Fruit fly (Drosophila melanogaster) whole organism, embryonic: ENCODE measurements around the gene CaMKI.
A peak's percentile ranks its signal among the peaks of the same experiment; 100 is the strongest.

Experiments
- Asciz ChIP-seq: fragments of 200-800 bp; sonication (Bioruptor generic); optimal IDR thresholded peaks from 2 replicates; lab custom pipeline; 2017; ENCODE audit warnings: missing biosample characterization, mild to moderate bottlenecking, missing genetic modification characterization, missing genetic modification reagents
- C15 ChIP-seq: fragments of 200-800 bp; sonication (Bioruptor generic); IDR thresholded peaks from 3 replicates; pipeline ENCODE4 v1.3.6; 2022; ENCODE audit warnings: missing biosample characterization, missing genetic modification characterization
- CG10462 ChIP-seq: fragments of 200-800 bp; sonication (Bioruptor generic); optimal IDR thresholded peaks from 2 replicates; lab custom pipeline; 2016; ENCODE audit warnings: missing biosample characterization, missing genetic modification characterization
- CG11398 ChIP-seq: fragments of 200-800 bp; sonication (Bioruptor generic); optimal IDR thresholded peaks from 2 replicates; lab custom pipeline; 2016; ENCODE audit warnings: missing biosample characterization, missing genetic modification characterization
- CG11560 ChIP-seq: fragments of 200-800 bp; sonication (Bioruptor generic); IDR thresholded peaks from 3 replicates; pipeline ENCODE4 v1.3.6; 2022; ENCODE audit warnings: missing biosample characterization, missing genetic modification characterization
- CG13123 ChIP-seq: fragments of 200-800 bp; sonication (Bioruptor generic); optimal IDR thresholded peaks from 2 replicates; lab custom pipeline; 2016; ENCODE audit warnings: missing biosample characterization, missing genetic modification characterization
- CG13894 ChIP-seq: fragments of 200-800 bp; sonication (Bioruptor generic); optimal IDR thresholded peaks from 3 replicates; lab custom pipeline; 2018; ENCODE audit warnings: missing biosample characterization, mild to moderate bottlenecking, missing genetic modification characterization, moderate library complexity
- CG16813 ChIP-seq: fragments of 200-800 bp; sonication (Bioruptor generic); IDR thresholded peaks from 3 replicates; pipeline ENCODE4 v1.3.6; 2022; ENCODE audit warnings: missing biosample characterization, missing genetic modification characterization; ENCODE audit not compliant: partially characterized antibody
- CG17186 ChIP-seq: fragments of 200-800 bp; sonication (Bioruptor generic); optimal IDR thresholded peaks from 3 replicates; lab custom pipeline; 2017; ENCODE audit warnings: missing biosample characterization, missing genetic modification reagents, missing genetic modification characterization
- CG17361 ChIP-seq: fragments of 200-800 bp; sonication (Bioruptor generic); IDR thresholded peaks from 3 replicates; pipeline ENCODE4 v1.3.6; 2022; ENCODE audit warnings: missing biosample characterization, missing genetic modification characterization
- CG17802 ChIP-seq: fragments of 200-800 bp; sonication (Bioruptor generic); optimal IDR thresholded peaks from 2 replicates; lab custom pipeline; 2018; ENCODE audit warnings: missing biosample characterization, mild to moderate bottlenecking, missing genetic modification characterization, moderate library complexity
- CG18011 ChIP-seq: fragments of 200-800 bp; sonication (Bioruptor generic); optimal IDR thresholded peaks from 2 replicates; lab custom pipeline; 2017; ENCODE audit warnings: missing biosample characterization, missing genetic modification characterization, mild to moderate bottlenecking, moderate library complexity, missing genotype
- CG2678 ChIP-seq: fragments of 200-800 bp; sonication (Bioruptor generic); optimal IDR thresholded peaks from 3 replicates; lab custom pipeline; 2019; ENCODE audit warnings: missing biosample characterization, mild to moderate bottlenecking, missing genetic modification characterization, moderate library complexity
- CG3726 ChIP-seq: fragments of 200-800 bp; sonication (Bioruptor generic); IDR thresholded peaks from 3 replicates; pipeline ENCODE4, ENCODE4 v1.3.6; 2022; ENCODE audit warnings: missing biosample characterization, missing genetic modification characterization
- CG3838 ChIP-seq: fragments of 200-800 bp; sonication (Bioruptor generic); optimal IDR thresholded peaks from 3 replicates; lab custom pipeline; 2016; ENCODE audit warnings: missing biosample characterization, missing genetic modification characterization
- CG4424 ChIP-seq: fragments of 200-800 bp; sonication (Bioruptor generic); optimal IDR thresholded peaks from 3 replicates; lab custom pipeline; 2016; ENCODE audit warnings: missing biosample characterization, missing genetic modification characterization
- CG7357 ChIP-seq: fragments of 200-800 bp; sonication (Bioruptor generic); IDR thresholded peaks from 3 replicates; pipeline ENCODE4 v1.3.6; 2022; ENCODE audit warnings: missing biosample characterization, missing genetic modification characterization
- CG7987 ChIP-seq: fragments of 200-800 bp; sonication (Bioruptor generic); optimal IDR thresholded peaks from 2 replicates; lab custom pipeline; 2018; ENCODE audit warnings: missing biosample characterization, mild to moderate bottlenecking, missing genetic modification characterization, moderate library complexity
- CoRest ChIP-seq: fragments of 200-800 bp; sonication (Bioruptor generic); optimal IDR thresholded peaks from 3 replicates; lab custom pipeline; 2018; ENCODE audit warnings: missing biosample characterization, mild to moderate bottlenecking, missing genetic modification characterization, moderate library complexity
- Dad ChIP-seq: fragments of 200-800 bp; sonication (Bioruptor generic); optimal IDR thresholded peaks from 3 replicates; lab custom pipeline; 2016; ENCODE audit warnings: missing biosample characterization, missing genetic modification characterization
- Dp ChIP-seq: fragments of 200-800 bp; sonication (Bioruptor generic); optimal IDR thresholded peaks from 2 replicates; lab custom pipeline; 2018; ENCODE audit warnings: missing biosample characterization, mild to moderate bottlenecking, missing genetic modification characterization, moderate library complexity
- Lhr ChIP-seq: fragments of 200-800 bp; sonication (Bioruptor generic); optimal IDR thresholded peaks from 3 replicates; lab custom pipeline; 2017; ENCODE audit warnings: mild to moderate bottlenecking, missing biosample characterization, missing genetic modification reagents, missing genetic modification characterization
- Myb ChIP-seq: fragments of 200-800 bp; sonication (Bioruptor generic); optimal IDR thresholded peaks from 2 replicates; lab custom pipeline; 2016; ENCODE audit warnings: missing biosample characterization, missing genetic modification characterization
- Ravus ChIP-seq: fragments of 200-800 bp; sonication (Bioruptor generic); IDR thresholded peaks from 2 replicates; pipeline ENCODE4 v1.3.6; 2022; ENCODE audit warnings: missing biosample characterization, missing genetic modification characterization
- Rfx ChIP-seq: fragments of 200-800 bp; sonication (Bioruptor generic); IDR thresholded peaks from 2 replicates; pipeline ENCODE4 v1.3.6; 2022; ENCODE audit warnings: missing biosample characterization, missing genetic modification characterization
- TFAM ChIP-seq: fragments of 200-800 bp; sonication (Bioruptor generic); optimal IDR thresholded peaks from 2 replicates; lab custom pipeline; 2017; ENCODE audit warnings: missing biosample characterization, missing genetic modification characterization, inconsistent platforms
- ato ChIP-seq: fragments of 200-800 bp; sonication (Bioruptor generic); IDR thresholded peaks from 2 replicates; pipeline ENCODE4 v1.3.6; 2022; ENCODE audit warnings: missing biosample characterization, missing genetic modification characterization; ENCODE audit not compliant: partially characterized antibody
- bcd ChIP-seq: fragments of 200-800 bp; sonication (Bioruptor generic); optimal IDR thresholded peaks from 2 replicates; lab custom pipeline; 2017; ENCODE audit warnings: missing biosample characterization, mild to moderate bottlenecking, missing genetic modification characterization
- br ChIP-seq: fragments of >200 bp; optimal IDR thresholded peaks from 2 replicates; lab custom pipeline; 2017
- chif ChIP-seq, 2 experiments: fragments of 200-800 bp; sonication (Bioruptor generic); optimal IDR thresholded peaks; 3 replicates each; lab custom pipeline; 2016; ENCODE audit warnings: missing biosample characterization in 2 of 2, missing genetic modification characterization in 2 of 2
- cwo ChIP-seq: fragments of 200-800 bp; sonication (Bioruptor generic); optimal IDR thresholded peaks from 3 replicates; lab custom pipeline; 2017; ENCODE audit warnings: missing biosample characterization, missing genetic modification characterization, mild to moderate bottlenecking, moderate library complexity, missing genetic modification reagents
- da ChIP-seq: fragments of 200-800 bp; sonication (Bioruptor generic); optimal IDR thresholded peaks from 2 replicates; lab custom pipeline; 2016; ENCODE audit warnings: missing biosample characterization, missing genetic modification characterization
- ems ChIP-seq: fragments of 200-800 bp; sonication (Bioruptor generic); optimal IDR thresholded peaks from 3 replicates; lab custom pipeline; 2016; ENCODE audit warnings: missing biosample characterization, missing genetic modification characterization
- exex ChIP-seq: fragments of 200-800 bp; sonication (Bioruptor generic); optimal IDR thresholded peaks from 4 replicates; lab custom pipeline; 2018; ENCODE audit warnings: missing biosample characterization, mild to moderate bottlenecking, missing genetic modification characterization, moderate library complexity
- fd102C ChIP-seq: fragments of 200-800 bp; sonication (Bioruptor generic); optimal IDR thresholded peaks from 2 replicates; lab custom pipeline; 2018; ENCODE audit warnings: missing biosample characterization, mild to moderate bottlenecking, missing genetic modification characterization, moderate library complexity
- fd96Cb ChIP-seq: fragments of 200-800 bp; sonication (Bioruptor generic); optimal IDR thresholded peaks from 2 replicates; lab custom pipeline; 2018; ENCODE audit warnings: missing biosample characterization, mild to moderate bottlenecking, missing genetic modification characterization, moderate library complexity
- fru ChIP-seq: fragments of >200 bp; optimal IDR thresholded peaks from 2 replicates; lab custom pipeline; 2017
- gfzf ChIP-seq: fragments of 200-800 bp; sonication (Bioruptor generic); optimal IDR thresholded peaks from 2 replicates; lab custom pipeline; 2016; ENCODE audit warnings: missing biosample characterization, mild to moderate bottlenecking, missing genetic modification characterization, moderate library complexity
- h ChIP-seq: fragments of >200 bp; optimal IDR thresholded peaks from 2 replicates; lab custom pipeline; 2017
- hb ChIP-seq: fragments of 200-800 bp; sonication (Bioruptor generic); IDR thresholded peaks from 3 replicates; pipeline ENCODE4 v1.3.6; 2022; ENCODE audit warnings: missing biosample characterization, missing genetic modification characterization; ENCODE audit not compliant: partially characterized antibody
- hkb ChIP-seq, 2 experiments: fragments of 200-800 bp in 1 of 2; fragments of >200 bp in 1 of 2; sonication (Bioruptor generic) in 1 of 2; IDR thresholded peaks in 1 of 2; optimal IDR thresholded peaks in 1 of 2; 2 replicates each; pipeline versions ENCODE4 v1.3.6 to Lab custom; 2017 to 2022; ENCODE audit warnings: missing biosample characterization in 1 of 2, missing genetic modification characterization in 1 of 2
- lola ChIP-seq, 3 experiments: fragments of >200 bp in 2 of 3; fragments of 200-800 bp in 1 of 3; sonication (Bioruptor generic) in 1 of 3; optimal IDR thresholded peaks; 2 replicates each; lab custom pipeline; 2017 to 2019; ENCODE audit warnings: missing biosample characterization in 3 of 3, missing genetic modification characterization in 3 of 3, mild to moderate bottlenecking in 1 of 3, moderate library complexity in 1 of 3
- mirr ChIP-seq: fragments of 200-800 bp; sonication (Bioruptor generic); optimal IDR thresholded peaks from 3 replicates; lab custom pipeline; 2018; ENCODE audit warnings: missing biosample characterization, mild to moderate bottlenecking, missing genetic modification characterization
- nerfin-1 ChIP-seq: fragments of 200-800 bp; sonication (Bioruptor generic); optimal IDR thresholded peaks from 3 replicates; lab custom pipeline; 2019; ENCODE audit warnings: missing biosample characterization, mild to moderate bottlenecking, missing genetic modification characterization, moderate library complexity
- nerfin-2 ChIP-seq: fragments of 200-800 bp; sonication (Bioruptor generic); IDR thresholded peaks from 2 replicates; pipeline ENCODE4 v1.3.6; 2022; ENCODE audit warnings: missing biosample characterization, missing genetic modification characterization; ENCODE audit not compliant: partially characterized antibody
- pan ChIP-seq, 4 experiments: fragments of >200 bp in 3 of 4; fragments of 200-800 bp in 1 of 4; sonication (Bioruptor generic) in 1 of 4; optimal IDR thresholded peaks in 3 of 4; IDR thresholded peaks in 1 of 4; 2 replicates each; pipeline versions ENCODE4 v1.3.6 to Lab custom; 2017 to 2022; ENCODE audit warnings: missing biosample characterization in 2 of 4, missing genetic modification characterization in 2 of 4, mixed read lengths in 1 of 4
- psq ChIP-seq: fragments of 200-800 bp; sonication (Bioruptor generic); optimal IDR thresholded peaks from 2 replicates; lab custom pipeline; 2017; ENCODE audit warnings: missing biosample characterization, missing genetic modification characterization
- slp2 ChIP-seq: fragments of 200-800 bp; sonication (Bioruptor generic); optimal IDR thresholded peaks from 2 replicates; lab custom pipeline; 2016; ENCODE audit warnings: missing biosample characterization, missing genetic modification characterization
- stc ChIP-seq: fragments of 200-800 bp; sonication (Bioruptor generic); IDR thresholded peaks from 2 replicates; pipeline ENCODE4 v1.3.6; 2022; ENCODE audit warnings: missing biosample characterization, missing genetic modification characterization
- trh ChIP-seq: fragments of 200-800 bp; sonication (Bioruptor generic); optimal IDR thresholded peaks from 2 replicates; lab custom pipeline; 2016; ENCODE audit warnings: missing biosample characterization, missing genetic modification characterization
- zf30C ChIP-seq: fragments of 200-800 bp; sonication (Bioruptor generic); optimal IDR thresholded peaks from 3 replicates; lab custom pipeline; 2018; ENCODE audit warnings: missing biosample characterization, mild to moderate bottlenecking, missing genetic modification characterization

The CaMKI gene

dm6 chr4:481739-482138 is 36.4 kb downstream of the CaMKI start:
- TF ChIP-seq chif (GFP tag; optimal IDR thresholded peaks at IDR 0.05; lab: Kevin White, UChicago) (no peak), nerfin-1 (tag; lab: Kevin White, UChicago) (no peak), pan (optimal IDR thresholded peaks at IDR 0.05; lab: Kevin White, UChicago) (no peak), pan (GFP tag; optimal IDR thresholded peaks at IDR 0.05 in 1 of 2, IDR thresholded peaks at IDR 0.05 in 1 of 2) (no peak), nerfin-2 (GFP tag; lab: Robert Waterston, UW) (peak; percentile 59; the same call in 1 of the 2 replicates), fru (lab: Kevin White, UChicago) (no peak), CG3726 (no peak), Ravus (no peak), ato (GFP tag; lab: Robert Waterston, UW) (peak; percentile 81; the same call in 1 of the 2 replicates), CG11560 (tag; lab: Robert Waterston, UW) (no peak), CG11398 (GFP tag; lab: Kevin White, UChicago) (no peak), CG17802 (tag; lab: Kevin White, UChicago) (no peak), cwo (GFP tag; lab: Kevin White, UChicago) (no peak), trh (GFP tag; lab: Kevin White, UChicago) (no peak), CG13894 (no peak), CG3838 (GFP tag; lab: Kevin White, UChicago) (no peak), Lhr (no peak), CG2678 (no peak), CoRest (tag; lab: Kevin White, UChicago) (no peak), hb (GFP tag; lab: Robert Waterston, UW) (0 out of 3 replicates have a peak, but pooled peaks have one; percentile 31), CG7357 (GFP tag; lab: Robert Waterston, UW) (no peak), gfzf (GFP tag; lab: Kevin White, UChicago) (peak; percentile 33), zf30C (GFP tag; lab: Kevin White, UChicago) (no peak), CG17186 (peak; percentile 4), CG18011 (no peak), psq (GFP tag; lab: Kevin White, UChicago) (no peak), CG17361 (GFP tag; lab: Robert Waterston, UW) (no peak), fd102C (GFP tag; lab: Kevin White, UChicago) (no peak), C15 (no peak), h (no peak), Rfx (GFP tag; lab: Robert Waterston, UW) (no peak), mirr (no peak), slp2 (GFP tag; lab: Kevin White, UChicago) (no peak), CG13123 (GFP tag; lab: Kevin White, UChicago) (no peak), hkb (optimal IDR thresholded peaks at IDR 0.05; lab: Kevin White, UChicago) (no peak), hkb (GFP tag; IDR thresholded peaks at IDR 0.05; lab: Robert Waterston, UW) (no peak), CG10462 (GFP tag; lab: Kevin White, UChicago) (no peak), ems (GFP tag; lab: Kevin White, UChicago) (no peak), bcd (no peak), Dad (GFP tag; lab: Kevin White, UChicago) (no peak), TFAM (GFP tag; lab: Kevin White, UChicago) (no peak), CG4424 (GFP tag; lab: Kevin White, UChicago) (no peak), stc (GFP tag; lab: Robert Waterston, UW) (no peak), lola (GFP tag; optimal IDR thresholded peaks at IDR 0.05; lab: Kevin White, UChicago) (no peak), br (lab: Kevin White, UChicago) (no peak), CG7987 (GFP tag; lab: Kevin White, UChicago) (no peak), CG16813 (GFP tag; lab: Robert Waterston, UW) (peak; percentile 80), da (GFP tag; lab: Kevin White, UChicago) (no peak), Myb (GFP tag; lab: Kevin White, UChicago) (peak; percentile 5), fd96Cb (tag; lab: Kevin White, UChicago) (no peak), Asciz (no peak), Dp (peak; percentile 10), exex (tag; lab: Kevin White, UChicago) (no peak)
